Fruit fly (Drosophila melanogaster) whole organism, embryonic: ENCODE data around the gene Rtc1.

Source experiments
- CG10209 ChIP-seq: fragments of 200-800 bp; sonication (Bioruptor generic); optimal IDR thresholded peaks from 3 replicates; lab custom pipeline; 2017; ENCODE audit warnings: missing biosample characterization, mild to moderate bottlenecking, missing genetic modification characterization, missing genetic modification reagents
- CG10462 ChIP-seq: fragments of 200-800 bp; sonication (Bioruptor generic); optimal IDR thresholded peaks from 2 replicates; lab custom pipeline; 2016; ENCODE audit warnings: missing biosample characterization, missing genetic modification characterization
- CG12769 ChIP-seq: fragments of 200-800 bp; sonication (Bioruptor generic); optimal IDR thresholded peaks from 2 replicates; lab custom pipeline; 2019; ENCODE audit warnings: missing biosample characterization, mild to moderate bottlenecking, missing genetic modification characterization, moderate library complexity
- CG13296 ChIP-seq: fragments of 200-800 bp; sonication (Bioruptor generic); optimal IDR thresholded peaks from 3 replicates; lab custom pipeline; 2018; ENCODE audit warnings: missing biosample characterization, mild to moderate bottlenecking, missing genetic modification characterization
- CG13624 ChIP-seq: fragments of 200-800 bp; sonication (Bioruptor generic); optimal IDR thresholded peaks from 2 replicates; lab custom pipeline; 2016; ENCODE audit warnings: missing biosample characterization, missing genetic modification characterization
- CG14014 ChIP-seq: fragments of 200-800 bp; sonication (Bioruptor generic); IDR thresholded peaks from 2 replicates; pipeline ENCODE4 v1.3.6; 2022; ENCODE audit warnings: missing biosample characterization, missing genetic modification characterization
- CG14710 ChIP-seq: fragments of 200-800 bp; sonication (Bioruptor generic); optimal IDR thresholded peaks from 3 replicates; lab custom pipeline; 2019; ENCODE audit warnings: missing biosample characterization, mild to moderate bottlenecking, missing genetic modification characterization, moderate library complexity
- CG16815 ChIP-seq: fragments of 200-800 bp; sonication (Bioruptor generic); optimal IDR thresholded peaks from 3 replicates; lab custom pipeline; 2017; ENCODE audit warnings: missing biosample characterization, mild to moderate bottlenecking, missing genetic modification characterization
- CG17186 ChIP-seq: fragments of 200-800 bp; sonication (Bioruptor generic); optimal IDR thresholded peaks from 3 replicates; lab custom pipeline; 2017; ENCODE audit warnings: missing biosample characterization, missing genetic modification reagents, missing genetic modification characterization
- CG17328 ChIP-seq: fragments of 200-800 bp; sonication (Bioruptor generic); IDR thresholded peaks from 2 replicates; pipeline ENCODE4 v1.3.6; 2022; ENCODE audit warnings: missing biosample characterization, missing genetic modification characterization
- CG17359 ChIP-seq: fragments of 200-800 bp; sonication (Bioruptor generic); optimal IDR thresholded peaks from 3 replicates; lab custom pipeline; 2018; ENCODE audit warnings: missing biosample characterization, mild to moderate bottlenecking, missing genetic modification characterization, moderate library complexity
- CG18599 ChIP-seq: fragments of 200-800 bp; sonication (Bioruptor generic); optimal IDR thresholded peaks from 3 replicates; lab custom pipeline; 2017; ENCODE audit warnings: missing biosample characterization, missing genetic modification characterization, mild to moderate bottlenecking, moderate library complexity, missing genetic modification reagents
- CG18619 ChIP-seq: fragments of 200-800 bp; sonication (Bioruptor generic); optimal IDR thresholded peaks from 3 replicates; lab custom pipeline; 2017; ENCODE audit warnings: missing biosample characterization, mild to moderate bottlenecking, missing genetic modification characterization
- CG2120 ChIP-seq: fragments of 200-800 bp; sonication (Bioruptor generic); optimal IDR thresholded peaks from 3 replicates; lab custom pipeline; 2016; ENCODE audit warnings: missing biosample characterization, missing genetic modification characterization
- CG31388 ChIP-seq: fragments of 200-800 bp; sonication (Bioruptor generic); optimal IDR thresholded peaks from 2 replicates; lab custom pipeline; 2016; ENCODE audit warnings: missing biosample characterization, missing genetic modification characterization
- CG4424 ChIP-seq: fragments of 200-800 bp; sonication (Bioruptor generic); optimal IDR thresholded peaks from 3 replicates; lab custom pipeline; 2016; ENCODE audit warnings: missing biosample characterization, missing genetic modification characterization
- CG4820 ChIP-seq: fragments of 200-800 bp; sonication (Bioruptor generic); optimal IDR thresholded peaks from 3 replicates; lab custom pipeline; 2016; ENCODE audit warnings: missing biosample characterization, missing genetic modification characterization
- CG7839 ChIP-seq: fragments of 200-800 bp; sonication (Bioruptor generic); optimal IDR thresholded peaks from 3 replicates; lab custom pipeline; 2018; ENCODE audit warnings: missing biosample characterization, mild to moderate bottlenecking, missing genetic modification characterization, moderate library complexity
- CG7987 ChIP-seq: fragments of 200-800 bp; sonication (Bioruptor generic); optimal IDR thresholded peaks from 2 replicates; lab custom pipeline; 2018; ENCODE audit warnings: missing biosample characterization, mild to moderate bottlenecking, missing genetic modification characterization, moderate library complexity
- CG8765 ChIP-seq: fragments of 200-800 bp; sonication (Bioruptor generic); IDR thresholded peaks from 2 replicates; pipeline ENCODE4 v1.3.6; 2022; ENCODE audit warnings: missing biosample characterization, missing genetic modification characterization
- CG8944 ChIP-seq: fragments of 200-800 bp; sonication (Bioruptor generic); optimal IDR thresholded peaks from 3 replicates; lab custom pipeline; 2016; ENCODE audit warnings: missing biosample characterization, missing genetic modification characterization
- CG9609 ChIP-seq: fragments of 200-800 bp; sonication (Bioruptor generic); optimal IDR thresholded peaks from 3 replicates; lab custom pipeline; 2016; ENCODE audit warnings: missing biosample characterization, missing genetic modification characterization
- CG9876 ChIP-seq: fragments of 200-800 bp; sonication (Bioruptor generic); optimal IDR thresholded peaks from 2 replicates; lab custom pipeline; 2016; ENCODE audit warnings: missing biosample characterization, missing genetic modification characterization
- Camta ChIP-seq: fragments of 200-800 bp; sonication (Bioruptor generic); optimal IDR thresholded peaks from 2 replicates; lab custom pipeline; 2016; ENCODE audit warnings: missing biosample characterization, missing genetic modification characterization
- Dip3 ChIP-seq: fragments of 200-800 bp; sonication (Bioruptor generic); optimal IDR thresholded peaks from 3 replicates; lab custom pipeline; 2016; ENCODE audit warnings: missing biosample characterization, missing genetic modification characterization
- Doc3 ChIP-seq: fragments of 200-800 bp; sonication (Bioruptor generic); IDR thresholded peaks from 3 replicates; pipeline ENCODE4 v1.3.6; 2022; ENCODE audit warnings: missing biosample characterization, missing genetic modification characterization; ENCODE audit not compliant: partially characterized antibody
- Dp ChIP-seq: fragments of 200-800 bp; sonication (Bioruptor generic); optimal IDR thresholded peaks from 2 replicates; lab custom pipeline; 2018; ENCODE audit warnings: missing biosample characterization, mild to moderate bottlenecking, missing genetic modification characterization, moderate library complexity
- ERR ChIP-seq: fragments of 200-800 bp; sonication (Bioruptor generic); optimal IDR thresholded peaks from 2 replicates; lab custom pipeline; 2016; ENCODE audit warnings: missing biosample characterization, missing genetic modification characterization
- Elba2 ChIP-seq: fragments of 200-800 bp; sonication (Bioruptor generic); optimal IDR thresholded peaks from 3 replicates; lab custom pipeline; 2016; ENCODE audit warnings: missing biosample characterization, missing genetic modification characterization
- Fer3 ChIP-seq: fragments of 200-800 bp; sonication (Bioruptor generic); optimal IDR thresholded peaks from 2 replicates; lab custom pipeline; 2018; ENCODE audit warnings: missing biosample characterization, mild to moderate bottlenecking, missing genetic modification characterization, moderate library complexity
- Hr51 ChIP-seq, 2 experiments: fragments of 200-800 bp; sonication (Bioruptor generic); optimal IDR thresholded peaks; 2 replicates in 1 of 2; 3 replicates in 1 of 2; lab custom pipeline; 2016 to 2018; ENCODE audit warnings: missing biosample characterization in 2 of 2, missing genetic modification characterization in 2 of 2, mild to moderate bottlenecking in 1 of 2, moderate library complexity in 1 of 2
- Neu2 ChIP-seq: fragments of 200-800 bp; sonication (Bioruptor generic); optimal IDR thresholded peaks from 3 replicates; lab custom pipeline; 2016; ENCODE audit warnings: missing biosample characterization, missing genetic modification characterization, borderline replicate concordance
- Oaz ChIP-seq: fragments of 200-800 bp; sonication (Bioruptor generic); IDR thresholded peaks from 2 replicates; pipeline ENCODE4 v1.3.6; 2022; ENCODE audit warnings: missing biosample characterization, missing genetic modification characterization
- Sin3A ChIP-seq: fragments of >200 bp; optimal IDR thresholded peaks from 2 replicates; lab custom pipeline; 2018
- amos ChIP-seq: fragments of 200-800 bp; sonication (Bioruptor generic); IDR thresholded peaks from 2 replicates; pipeline ENCODE4 v1.3.6; 2022; ENCODE audit warnings: missing biosample characterization, missing genetic modification characterization; ENCODE audit not compliant: partially characterized antibody
- az2 ChIP-seq: fragments of 200-800 bp; sonication (Bioruptor generic); optimal IDR thresholded peaks from 3 replicates; lab custom pipeline; 2016; ENCODE audit warnings: missing biosample characterization, missing genetic modification characterization
- gsb-n ChIP-seq: fragments of 200-800 bp; sonication (Bioruptor generic); optimal IDR thresholded peaks from 3 replicates; lab custom pipeline; 2018; ENCODE audit warnings: missing biosample characterization, mild to moderate bottlenecking, missing genetic modification characterization
- hkb ChIP-seq, 2 experiments: fragments of 200-800 bp in 1 of 2; fragments of >200 bp in 1 of 2; sonication (Bioruptor generic) in 1 of 2; IDR thresholded peaks in 1 of 2; optimal IDR thresholded peaks in 1 of 2; 2 replicates each; pipeline versions ENCODE4 v1.3.6 to Lab custom; 2017 to 2022; ENCODE audit warnings: missing biosample characterization in 1 of 2, missing genetic modification characterization in 1 of 2
- inv ChIP-seq: fragments of 200-800 bp; sonication (Bioruptor generic); IDR thresholded peaks from 2 replicates; pipeline ENCODE4 v1.3.6; 2022; ENCODE audit warnings: missing biosample characterization, missing genetic modification characterization; ENCODE audit not compliant: partially characterized antibody
- knrl ChIP-seq: fragments of 200-800 bp; sonication (Bioruptor generic); IDR thresholded peaks from 3 replicates; pipeline ENCODE4 v1.3.6; 2022; ENCODE audit warnings: missing biosample characterization, missing genetic modification characterization; ENCODE audit not compliant: partially characterized antibody
- lilli ChIP-seq: fragments of 200-800 bp; sonication (Bioruptor generic); optimal IDR thresholded peaks from 3 replicates; lab custom pipeline; 2016; ENCODE audit warnings: missing biosample characterization, missing genetic modification characterization
- lov ChIP-seq, 2 experiments: fragments of 200-800 bp in 1 of 2; fragments of >200 bp in 1 of 2; sonication (Bioruptor generic) in 1 of 2; IDR thresholded peaks in 1 of 2; optimal IDR thresholded peaks in 1 of 2; 2 replicates in 1 of 2; 3 replicates in 1 of 2; pipeline versions ENCODE4 v1.3.6 to Lab custom; 2017 to 2022; ENCODE audit warnings: missing biosample characterization in 1 of 2, missing genetic modification characterization in 1 of 2
- sens ChIP-seq: fragments of 200-800 bp; sonication (Bioruptor generic); peaks from one replicate; lab custom pipeline; 2016; ENCODE audit warnings: missing biosample characterization, missing genetic modification characterization
- sim ChIP-seq: fragments of 200-800 bp; sonication (Bioruptor generic); IDR thresholded peaks from 2 replicates; pipeline ENCODE4 v1.3.6; 2022; ENCODE audit warnings: missing biosample characterization, missing genetic modification characterization
- sqz ChIP-seq: fragments of 200-800 bp; sonication (Bioruptor generic); optimal IDR thresholded peaks from 3 replicates; lab custom pipeline; 2018; ENCODE audit warnings: missing biosample characterization, mild to moderate bottlenecking, missing genetic modification characterization
- stc ChIP-seq: fragments of 200-800 bp; sonication (Bioruptor generic); IDR thresholded peaks from 2 replicates; pipeline ENCODE4 v1.3.6; 2022; ENCODE audit warnings: missing biosample characterization, missing genetic modification characterization
- sug ChIP-seq: fragments of 200-800 bp; optimal IDR thresholded peaks from 2 replicates; lab custom pipeline; 2019; ENCODE audit warnings: missing biosample characterization, mild to moderate bottlenecking, missing genetic modification characterization, moderate library complexity
- tgo ChIP-seq: fragments of 200-800 bp; sonication (Bioruptor generic); IDR thresholded peaks from 3 replicates; pipeline ENCODE4 v1.3.6; 2022; ENCODE audit warnings: missing biosample characterization, missing genetic modification characterization
- vvl ChIP-seq: fragments of 200-800 bp; sonication (Bioruptor generic); IDR thresholded peaks from 2 replicates; pipeline ENCODE4 v1.3.6; 2022; ENCODE audit warnings: missing biosample characterization, missing genetic modification characterization
- zfh1 ChIP-seq: fragments of 200-800 bp; sonication (Bioruptor generic); IDR thresholded peaks from 3 replicates; pipeline ENCODE4 v1.3.6; 2022; ENCODE audit warnings: missing biosample characterization, missing genetic modification characterization

Gene Rtc1

DNA sequence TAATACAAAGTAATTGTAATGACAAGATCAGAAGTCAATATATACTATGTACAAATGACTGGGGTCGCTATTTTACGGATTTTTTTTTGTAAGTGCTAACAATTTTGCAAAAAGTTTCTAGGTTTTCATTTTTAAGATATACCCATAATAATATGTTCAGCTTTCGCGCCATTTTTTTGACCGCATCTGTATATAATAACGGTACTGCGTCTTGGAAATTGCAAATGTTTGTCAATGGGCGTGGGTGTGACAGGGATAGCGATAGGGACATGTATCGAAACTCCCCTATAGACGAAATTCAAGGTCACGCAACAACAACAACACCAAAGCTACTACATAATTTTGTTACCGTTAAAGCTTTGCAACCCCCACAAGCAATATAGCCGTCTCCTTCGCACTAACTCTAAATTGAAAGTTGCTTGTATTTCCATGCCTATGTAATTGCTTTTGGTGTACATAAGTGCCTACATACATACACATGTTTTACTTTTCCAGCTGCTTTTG lies 4.4 kb upstream of the Rtc1 start (continued):
- TF ChIP-seq stc (GFP tag; lab: Robert Waterston, UW) (no peak), Oaz (GFP tag; lab: Robert Waterston, UW) (no peak), Fer3 (tag; lab: Kevin White, UChicago) (no peak), knrl (no peak), CG12769 (tag; lab: Kevin White, UChicago) (no peak), sens (GFP tag; lab: Kevin White, UChicago) (peak; percentile 9), CG9876 (no peak), CG18599 (peak; percentile 15), vvl (GFP tag; lab: Robert Waterston, UW) (no peak), CG10462 (GFP tag; lab: Kevin White, UChicago) (no peak), CG7839 (peak; percentile 4), CG8765 (GFP tag; lab: Robert Waterston, UW) (no peak), Neu2 (no peak), Hr51 (GFP tag; optimal IDR thresholded peaks at IDR 0.05; lab: Kevin White, UChicago) (peak in 1 of 2 experiments; percentile 0), sug (tag; lab: Kevin White, UChicago) (no peak), sim (GFP tag; lab: Robert Waterston, UW) (no peak), sqz (no peak), CG18619 (GFP tag; lab: Kevin White, UChicago) (peak; percentile 6), gsb-n (tag; lab: Kevin White, UChicago) (no peak), CG14710 (tag; lab: Kevin White, UChicago) (no peak), CG14014 (GFP tag; lab: Robert Waterston, UW) (0 out of 2 replicates have a peak, but pooled peaks have one; percentile 25), CG17186 (no peak), CG10209 (GFP tag; lab: Kevin White, UChicago) (no peak), CG13296 (GFP tag; lab: Kevin White, UChicago) (no peak), Sin3A (lab: Kevin White, UChicago) (no peak), zfh1 (GFP tag; lab: Robert Waterston, UW) (0 out of 3 replicates have a peak, but pooled peaks have one; percentile 9), ERR (GFP tag; lab: Kevin White, UChicago) (peak; percentile 74), lilli (GFP tag; lab: Kevin White, UChicago) (peak; percentile 29), CG7987 (no peak), inv (no peak), Doc3 (GFP tag; lab: Robert Waterston, UW) (no peak), CG4424 (GFP tag; lab: Kevin White, UChicago) (no peak), CG13624 (GFP tag; lab: Kevin White, UChicago) (peak; percentile 82), Elba2 (no peak), CG8944 (GFP tag; lab: Kevin White, UChicago) (no peak), lov (optimal IDR thresholded peaks at IDR 0.05; lab: Kevin White, UChicago) (no peak), lov (GFP tag; IDR thresholded peaks at IDR 0.05; lab: Robert Waterston, UW) (no peak), Dp (GFP tag; lab: Kevin White, UChicago) (no peak), amos (no peak), CG2120 (GFP tag; lab: Kevin White, UChicago) (peak; percentile 47), CG17359 (tag; lab: Kevin White, UChicago) (no peak), az2 (no peak), CG9609 (GFP tag; lab: Kevin White, UChicago) (no peak), CG31388 (GFP tag; lab: Kevin White, UChicago) (no peak), Dip3 (GFP tag; lab: Kevin White, UChicago) (no peak), hkb (optimal IDR thresholded peaks at IDR 0.05; lab: Kevin White, UChicago) (no peak), hkb (GFP tag; IDR thresholded peaks at IDR 0.05; lab: Robert Waterston, UW) (0 out of 2 replicates have a peak, but pooled peaks have one; percentile 11), CG17328 (no peak), Camta (no peak), tgo (GFP tag; lab: Robert Waterston, UW) (no peak), CG4820 (no peak), CG16815 (no peak)
